Worm (Caenorhabditis elegans) whole organism, early embryonic: Measurements from ENCODE around the gene clec-226.

ENCODE experiments used
- flt-1 ChIP-seq: fragments of 200-800 bp; sonication (Bioruptor generic); IDR thresholded peaks from 2 replicates; pipeline ENCODE4 v1.3.6; 2022; ENCODE audit warnings: missing genetic modification characterization, missing compliant biosample characterization
- hmg-4 ChIP-seq: fragments of 200-800 bp; sonication (Bioruptor generic); optimal IDR thresholded peaks from 2 replicates; lab custom pipeline; 2018; ENCODE audit warnings: mild to moderate bottlenecking, missing genetic modification characterization, missing compliant biosample characterization

ce11 chrV:13907557-13908104 is 39.1 kb upstream of the clec-226 start:
- TF ChIP-seq hmg-4 (no peak), flt-1 (GFP tag; lab: Robert Waterston, UW) (no peak)
